Fruit fly (Drosophila melanogaster): Measurements from ENCODE around the gene CG14384.

Gene CG14384

dm6 chr3R:12985828-12986530 lies 18.5 kb upstream of the CG14384 start, which contains the start of gene CG31342 (continued):
- TF ChIP-seq dmrt11E (tag; optimal IDR thresholded peaks at IDR 0.05): peak; percentile 54
- no peak for TF ChIP-seq fd64A (GFP tag; optimal IDR thresholded peaks at IDR 0.05)
- TF ChIP-seq CG10209 (GFP tag; optimal IDR thresholded peaks at IDR 0.05): no peak
- no peak for TF ChIP-seq hth (optimal IDR thresholded peaks at IDR 0.05)
- TF ChIP-seq CG6791 (GFP tag; IDR thresholded peaks at IDR 0.05; ENCODE audit: partially characterized antibody): peak; percentile 59; the same call in 2 of the 3 replicates
- TF ChIP-seq nom (GFP tag; optimal IDR thresholded peaks at IDR 0.05): peak; percentile 5
- peak; percentile 76 for TF ChIP-seq CG13287 (GFP tag; IDR thresholded peaks at IDR 0.05; ENCODE audit: partially characterized antibody)
- TF ChIP-seq cg (GFP tag; optimal IDR thresholded peaks at IDR 0.05): no peak
- peak; percentile 0 for TF ChIP-seq CG15011 (GFP tag; optimal IDR thresholded peaks at IDR 0.05)
- no peak for TF ChIP-seq Antp (GFP tag; optimal IDR thresholded peaks at IDR 0.05)
- no peak for TF ChIP-seq Nf-YC (tag; optimal IDR thresholded peaks at IDR 0.05)
- no peak for TF ChIP-seq CG9797 (GFP tag; optimal IDR thresholded peaks at IDR 0.05)
- no peak for TF ChIP-seq Dip3 (GFP tag; optimal IDR thresholded peaks at IDR 0.05)
- TF ChIP-seq slp2 (GFP tag; optimal IDR thresholded peaks at IDR 0.05): no peak
- TF ChIP-seq CG12155 (GFP tag; optimal IDR thresholded peaks at IDR 0.05): no peak
- no peak for TF ChIP-seq NFAT (GFP tag; IDR thresholded peaks at IDR 0.05)
- no peak for TF ChIP-seq h (optimal IDR thresholded peaks at IDR 0.05)
- no peak for TF ChIP-seq fd102C (GFP tag; optimal IDR thresholded peaks at IDR 0.05)
- TF ChIP-seq Meics (GFP tag; optimal IDR thresholded peaks at IDR 0.05): no peak
- TF ChIP-seq CG11085 (GFP tag; IDR thresholded peaks at IDR 0.05): no peak
- peak; percentile 48 for TF ChIP-seq CG13296 (GFP tag; optimal IDR thresholded peaks at IDR 0.05)
- TF ChIP-seq CG3726 (GFP tag; IDR thresholded peaks at IDR 0.05): no peak
- no peak for TF ChIP-seq CG3847 (GFP tag; IDR thresholded peaks at IDR 0.05)
- no peak for TF ChIP-seq CG12299 (tag; optimal IDR thresholded peaks at IDR 0.05)
- TF ChIP-seq corto (GFP tag; optimal IDR thresholded peaks at IDR 0.05): no peak
- peak in 1 of 2 experiments; percentile 62 for TF ChIP-seq bsh (GFP tag; optimal IDR thresholded peaks at IDR 0.05)
- no peak for TF ChIP-seq Gsc (GFP tag; IDR thresholded peaks at IDR 0.05)
- TF ChIP-seq ken (GFP tag; IDR thresholded peaks at IDR 0.05): no peak
- TF ChIP-seq CG43689 (GFP tag; IDR thresholded peaks at IDR 0.05): no peak
- TF ChIP-seq Drgx (GFP tag; IDR thresholded peaks at IDR 0.05): 0 out of 2 replicates have a peak, but pooled peaks have one; percentile 28
- no peak for TF ChIP-seq D19B (GFP tag; optimal IDR thresholded peaks at IDR 0.05)
- TF ChIP-seq dpn (GFP tag; optimal IDR thresholded peaks at IDR 0.05): peak in 1 of 2 experiments; percentile 10
- no peak for TF ChIP-seq CG18262 (tag; optimal IDR thresholded peaks at IDR 0.05)
- no peak for TF ChIP-seq B-H2 (GFP tag; optimal IDR thresholded peaks at IDR 0.05)
- peak; percentile 38 for TF ChIP-seq CG34376 (GFP tag; optimal IDR thresholded peaks at IDR 0.05)
- TF ChIP-seq CG17829 (tag; optimal IDR thresholded peaks at IDR 0.05): peak; percentile 76
- TF ChIP-seq CG18619 (GFP tag; optimal IDR thresholded peaks at IDR 0.05): peak; percentile 2
- TF ChIP-seq grn (GFP tag; optimal IDR thresholded peaks at IDR 0.05): no peak
- peak; percentile 43 for TF ChIP-seq CG14860 (GFP tag; IDR thresholded peaks at IDR 0.05; ENCODE audit: partially characterized antibody)
- TF ChIP-seq CG8765 (GFP tag; IDR thresholded peaks at IDR 0.05): no peak
- TF ChIP-seq gem (tag; optimal IDR thresholded peaks at IDR 0.05): no peak
- TF ChIP-seq Xbp1 (GFP tag; optimal IDR thresholded peaks at IDR 0.05): peak; percentile 28
- TF ChIP-seq org-1 (GFP tag; optimal IDR thresholded peaks at IDR 0.05): no peak
- TF ChIP-seq gfzf (GFP tag; optimal IDR thresholded peaks at IDR 0.05): peak; percentile 30
- TF ChIP-seq CG10543 (GFP tag; optimal IDR thresholded peaks at IDR 0.05): no peak
- no peak for TF ChIP-seq NC2α (GFP tag; optimal IDR thresholded peaks at IDR 0.05)
- no peak for TF ChIP-seq lab (GFP tag; optimal IDR thresholded peaks at IDR 0.05)
- no peak for TF ChIP-seq dan (GFP tag; IDR thresholded peaks at IDR 0.05)
- no peak for TF ChIP-seq jumu (GFP tag; optimal IDR thresholded peaks at IDR 0.05)
- no peak for TF ChIP-seq Hr78 (GFP tag; optimal IDR thresholded peaks at IDR 0.05)

Data from whole organism, embryonic.